Fruit fly (Drosophila melanogaster): ENCODE measurements around the gene ear.

- TF ChIP-seq Hr39 (GFP tag; optimal IDR thresholded peaks at IDR 0.05): no peak
- no peak for TF ChIP-seq Sox15 (GFP tag; optimal IDR thresholded peaks at IDR 0.05)
- no peak for TF ChIP-seq CG6808 (GFP tag; optimal IDR thresholded peaks at IDR 0.05)
Measured at dm6 chr3R:15356152-15356551, 35.6 kb downstream of the ear start.
